Fruit fly (Drosophila melanogaster) whole organism, embryonic: ENCODE data around the gene gkt.

Source experiments
- ATbp ChIP-seq: fragments of 200-800 bp; sonication (Bioruptor generic); optimal IDR thresholded peaks from 2 replicates; lab custom pipeline; 2017; ENCODE audit warnings: missing biosample characterization, mild to moderate bottlenecking, missing genetic modification characterization, missing genetic modification reagents
- Awh ChIP-seq: fragments of 200-800 bp; sonication (Bioruptor generic); IDR thresholded peaks from 2 replicates; pipeline ENCODE4, ENCODE4 v1.3.6; 2022; ENCODE audit warnings: missing biosample characterization, missing genetic modification characterization
- BtbVII ChIP-seq: fragments of 200-800 bp; sonication (Bioruptor generic); optimal IDR thresholded peaks from 3 replicates; lab custom pipeline; 2017; ENCODE audit warnings: missing biosample characterization, mild to moderate bottlenecking, missing genetic modification characterization
- CG10209 ChIP-seq: fragments of 200-800 bp; sonication (Bioruptor generic); optimal IDR thresholded peaks from 3 replicates; lab custom pipeline; 2017; ENCODE audit warnings: missing biosample characterization, mild to moderate bottlenecking, missing genetic modification characterization, missing genetic modification reagents
- CG10654 ChIP-seq: fragments of 200-800 bp; sonication (Bioruptor generic); optimal IDR thresholded peaks from 2 replicates; lab custom pipeline; 2016; ENCODE audit warnings: missing biosample characterization, missing genetic modification characterization
- CG11093 ChIP-seq: fragments of 200-800 bp; sonication (Bioruptor generic); IDR thresholded peaks from 3 replicates; pipeline ENCODE4 v1.3.6; 2022; ENCODE audit warnings: missing biosample characterization, missing genetic modification characterization
- CG11398 ChIP-seq: fragments of 200-800 bp; sonication (Bioruptor generic); optimal IDR thresholded peaks from 2 replicates; lab custom pipeline; 2016; ENCODE audit warnings: missing biosample characterization, missing genetic modification characterization
- CG12071 ChIP-seq: fragments of 200-800 bp; sonication (Bioruptor generic); optimal IDR thresholded peaks from 3 replicates; lab custom pipeline; 2018; ENCODE audit warnings: missing biosample characterization, mild to moderate bottlenecking, missing genetic modification characterization
- CG16863 ChIP-seq: fragments of 200-800 bp; sonication (Bioruptor generic); optimal IDR thresholded peaks from 3 replicates; lab custom pipeline; 2016; ENCODE audit warnings: missing biosample characterization, missing genetic modification characterization
- CG18476 ChIP-seq: fragments of 200-800 bp; sonication (Bioruptor generic); optimal IDR thresholded peaks from 2 replicates; lab custom pipeline; 2016; ENCODE audit warnings: missing biosample characterization, mild to moderate bottlenecking, missing genetic modification characterization
- CG2712 ChIP-seq: fragments of 200-800 bp; optimal IDR thresholded peaks from 3 replicates; lab custom pipeline; 2019; ENCODE audit warnings: missing biosample characterization, mild to moderate bottlenecking, missing genetic modification characterization, moderate library complexity
- CG32772 ChIP-seq: fragments of 200-800 bp; sonication (Bioruptor generic); IDR thresholded peaks from 2 replicates; pipeline ENCODE4 v1.3.6; 2022; ENCODE audit warnings: missing biosample characterization, missing genetic modification characterization
- CG3726 ChIP-seq: fragments of 200-800 bp; sonication (Bioruptor generic); IDR thresholded peaks from 3 replicates; pipeline ENCODE4, ENCODE4 v1.3.6; 2022; ENCODE audit warnings: missing biosample characterization, missing genetic modification characterization
- CG4360 ChIP-seq: fragments of 200-800 bp; sonication (Bioruptor generic); IDR thresholded peaks from 2 replicates; pipeline ENCODE4 v1.3.6; 2022; ENCODE audit warnings: missing biosample characterization, missing genetic modification characterization
- CG7372 ChIP-seq: fragments of 200-800 bp; sonication (Bioruptor generic); IDR thresholded peaks from 2 replicates; pipeline ENCODE4 v1.3.6; 2022; ENCODE audit warnings: missing biosample characterization, missing genetic modification characterization
- CG8765 ChIP-seq: fragments of 200-800 bp; sonication (Bioruptor generic); IDR thresholded peaks from 2 replicates; pipeline ENCODE4 v1.3.6; 2022; ENCODE audit warnings: missing biosample characterization, missing genetic modification characterization
- CG9797 ChIP-seq: fragments of 200-800 bp; sonication (Bioruptor generic); optimal IDR thresholded peaks from 3 replicates; lab custom pipeline; 2018; ENCODE audit warnings: missing biosample characterization, mild to moderate bottlenecking, missing genetic modification characterization
- CTCF ChIP-seq: fragments of 200-800 bp; sonication (Bioruptor generic); optimal IDR thresholded peaks from 2 replicates; lab custom pipeline; 2017; ENCODE audit warnings: missing biosample characterization, mild to moderate bottlenecking, missing genetic modification characterization, moderate library complexity
- D19B ChIP-seq: fragments of 200-800 bp; sonication (Bioruptor generic); optimal IDR thresholded peaks from 2 replicates; lab custom pipeline; 2017; ENCODE audit warnings: missing biosample characterization, mild to moderate bottlenecking, missing genetic modification characterization
- Dp ChIP-seq: fragments of 200-800 bp; sonication (Bioruptor generic); optimal IDR thresholded peaks from 2 replicates; lab custom pipeline; 2018; ENCODE audit warnings: missing biosample characterization, mild to moderate bottlenecking, missing genetic modification characterization, moderate library complexity
- H2.0 ChIP-seq: fragments of 200-800 bp; sonication (Bioruptor generic); IDR thresholded peaks from 2 replicates; pipeline ENCODE4 v1.3.6; 2022; ENCODE audit warnings: missing biosample characterization, missing genetic modification characterization
- HLH4C ChIP-seq: fragments of 200-800 bp; sonication (Bioruptor generic); IDR thresholded peaks from 3 replicates; pipeline ENCODE4 v1.3.6; 2022; ENCODE audit warnings: missing biosample characterization, missing genetic modification characterization; ENCODE audit not compliant: partially characterized antibody
- Hr39 ChIP-seq: fragments of >200 bp; optimal IDR thresholded peaks from 2 replicates; lab custom pipeline; 2017
- Hr51 ChIP-seq, 2 experiments: fragments of 200-800 bp; sonication (Bioruptor generic); optimal IDR thresholded peaks; 2 replicates in 1 of 2; 3 replicates in 1 of 2; lab custom pipeline; 2016 to 2018; ENCODE audit warnings: missing biosample characterization in 2 of 2, missing genetic modification characterization in 2 of 2, mild to moderate bottlenecking in 1 of 2, moderate library complexity in 1 of 2
- Kr ChIP-seq: fragments of 200-800 bp; sonication (Bioruptor generic); optimal IDR thresholded peaks from 2 replicates; lab custom pipeline; 2017; ENCODE audit warnings: missing biosample characterization, mild to moderate bottlenecking, missing genetic modification characterization
- Med ChIP-seq: fragments of 200-800 bp; sonication (Bioruptor generic); peaks from one replicate; lab custom pipeline; 2016; ENCODE audit warnings: missing biosample characterization, missing genetic modification characterization, mild to moderate bottlenecking, inconsistent platforms, moderate library complexity
- Mes4 ChIP-seq: fragments of 200-800 bp; sonication (Bioruptor generic); optimal IDR thresholded peaks from 2 replicates; lab custom pipeline; 2016; ENCODE audit warnings: missing biosample characterization, missing genetic modification characterization
- NfI ChIP-seq: fragments of 200-800 bp; sonication (Bioruptor generic); optimal IDR thresholded peaks from 3 replicates; lab custom pipeline; 2018; ENCODE audit warnings: missing biosample characterization, mild to moderate bottlenecking, missing genetic modification characterization, moderate library complexity
- Ptx1 ChIP-seq: fragments of 200-800 bp; sonication (Bioruptor generic); IDR thresholded peaks from 2 replicates; pipeline ENCODE4 v1.3.6; 2022; ENCODE audit warnings: missing biosample characterization, missing genetic modification characterization
- Sox100B ChIP-seq: fragments of 200-800 bp; sonication (Bioruptor generic); optimal IDR thresholded peaks from 3 replicates; lab custom pipeline; 2018; ENCODE audit warnings: missing biosample characterization, mild to moderate bottlenecking, missing genetic modification characterization
- Sox102F ChIP-seq: fragments of 200-800 bp; sonication (Bioruptor generic); optimal IDR thresholded peaks from 2 replicates; lab custom pipeline; 2018; ENCODE audit warnings: missing biosample characterization, mild to moderate bottlenecking, missing genetic modification characterization, moderate library complexity
- Ssrp ChIP-seq: fragments of 200-800 bp; sonication (Bioruptor generic); optimal IDR thresholded peaks from 2 replicates; lab custom pipeline; 2018; ENCODE audit warnings: missing biosample characterization, mild to moderate bottlenecking, missing genetic modification characterization, moderate library complexity
- Stat92E ChIP-seq, 3 experiments: fragments of >200 bp in 2 of 3; fragments of 200-800 bp in 1 of 3; sonication (Bioruptor generic) in 1 of 3; optimal IDR thresholded peaks; 2 replicates each; lab custom pipeline; 2017 to 2019; ENCODE audit warnings: missing biosample characterization in 3 of 3, missing genetic modification characterization in 3 of 3, mild to moderate bottlenecking in 1 of 3, moderate library complexity in 1 of 3
- bigmax ChIP-seq: fragments of 200-800 bp; sonication (Bioruptor generic); optimal IDR thresholded peaks from 2 replicates; lab custom pipeline; 2018; ENCODE audit warnings: missing biosample characterization, mild to moderate bottlenecking, missing genetic modification characterization
- bowl ChIP-seq: fragments of 200-800 bp; sonication (Bioruptor generic); IDR thresholded peaks from 2 replicates; pipeline ENCODE4 v1.3.6; 2022; ENCODE audit warnings: missing biosample characterization, missing genetic modification characterization
- bsh ChIP-seq, 2 experiments: fragments of 200-800 bp; sonication (Bioruptor generic); optimal IDR thresholded peaks; 2 replicates each; lab custom pipeline; 2017 to 2018; ENCODE audit warnings: mild to moderate bottlenecking in 2 of 2, missing biosample characterization in 2 of 2, missing genetic modification characterization in 2 of 2, moderate library complexity in 1 of 2
- da ChIP-seq: fragments of 200-800 bp; sonication (Bioruptor generic); optimal IDR thresholded peaks from 2 replicates; lab custom pipeline; 2016; ENCODE audit warnings: missing biosample characterization, missing genetic modification characterization
- gfzf ChIP-seq: fragments of 200-800 bp; sonication (Bioruptor generic); optimal IDR thresholded peaks from 2 replicates; lab custom pipeline; 2016; ENCODE audit warnings: missing biosample characterization, mild to moderate bottlenecking, missing genetic modification characterization, moderate library complexity
- grn ChIP-seq: fragments of 200-800 bp; sonication (Bioruptor generic); optimal IDR thresholded peaks from 3 replicates; lab custom pipeline; 2017; ENCODE audit warnings: missing biosample characterization, missing genetic modification characterization
- lab ChIP-seq: fragments of 200-800 bp; sonication (Bioruptor generic); optimal IDR thresholded peaks from 3 replicates; lab custom pipeline; 2017; ENCODE audit warnings: missing biosample characterization, missing genetic modification characterization, mild to moderate bottlenecking, moderate library complexity, missing genetic modification reagents
- luna ChIP-seq: fragments of 200-800 bp; sonication (Bioruptor generic); optimal IDR thresholded peaks from 2 replicates; lab custom pipeline; 2016; ENCODE audit warnings: missing biosample characterization, missing genetic modification characterization
- pum ChIP-seq: fragments of 200-800 bp; sonication (Bioruptor generic); optimal IDR thresholded peaks from 2 replicates; lab custom pipeline; 2016; ENCODE audit warnings: missing biosample characterization, missing genetic modification characterization
- scrt ChIP-seq: fragments of 200-800 bp; sonication (Bioruptor generic); optimal IDR thresholded peaks from 2 replicates; lab custom pipeline; 2018; ENCODE audit warnings: missing biosample characterization, mild to moderate bottlenecking, missing genetic modification characterization, moderate library complexity
- sd ChIP-seq: fragments of 200-800 bp; sonication (Bioruptor generic); optimal IDR thresholded peaks from 3 replicates; lab custom pipeline; 2018; ENCODE audit warnings: missing biosample characterization, mild to moderate bottlenecking, missing genetic modification characterization, moderate library complexity
- sob ChIP-seq: fragments of 200-800 bp; sonication (Bioruptor generic); IDR thresholded peaks from 2 replicates; pipeline ENCODE4 v1.3.6; 2022; ENCODE audit warnings: missing biosample characterization, missing genetic modification characterization
- sqz ChIP-seq: fragments of 200-800 bp; sonication (Bioruptor generic); optimal IDR thresholded peaks from 3 replicates; lab custom pipeline; 2018; ENCODE audit warnings: missing biosample characterization, mild to moderate bottlenecking, missing genetic modification characterization
- twi ChIP-seq: fragments of 200-800 bp; optimal IDR thresholded peaks from 2 replicates; lab custom pipeline; 2019; ENCODE audit warnings: missing biosample characterization, mild to moderate bottlenecking, missing genetic modification characterization, moderate library complexity
- tx ChIP-seq: fragments of 200-800 bp; sonication (Bioruptor generic); optimal IDR thresholded peaks from 2 replicates; lab custom pipeline; 2016; ENCODE audit warnings: missing biosample characterization, missing genetic modification characterization
- unc-4 ChIP-seq: fragments of 200-800 bp; sonication (Bioruptor generic); IDR thresholded peaks from 2 replicates; pipeline ENCODE4 v1.3.6; 2022; ENCODE audit warnings: missing biosample characterization, missing genetic modification characterization; ENCODE audit not compliant: partially characterized antibody

The gkt gene

dm6 chr2L:3152696-3153613 is 6.8 kb upstream of the gkt start (continued):
- peak; percentile 99 for TF ChIP-seq Med
- TF ChIP-seq bsh (GFP tag; optimal IDR thresholded peaks at IDR 0.05; lab: Kevin White, UChicago) = peak; percentile 53 to 98
- TF ChIP-seq lab (GFP tag; lab: Kevin White, UChicago) = peak; percentile 92
- TF ChIP-seq Hr51 (GFP tag; optimal IDR thresholded peaks at IDR 0.05; lab: Kevin White, UChicago) = peak; percentile 86 to 90
- TF ChIP-seq CG3726 (GFP tag; lab: Robert Waterston, UW) = peak; percentile 89
- TF ChIP-seq CG10209 (GFP tag; lab: Kevin White, UChicago) = peak; percentile 92
- TF ChIP-seq bigmax = peak; percentile 11
- TF ChIP-seq Awh (GFP tag; lab: Robert Waterston, UW) = peak; percentile 98
- peak; percentile 94 for TF ChIP-seq sqz
- TF ChIP-seq CG9797 (GFP tag; lab: Kevin White, UChicago) = peak; percentile 36
- peak; percentile 89 for TF ChIP-seq bowl (GFP tag; lab: Robert Waterston, UW)
- peak; percentile 96 for TF ChIP-seq Mes4 (GFP tag; lab: Kevin White, UChicago)
- TF ChIP-seq CG8765 (GFP tag; lab: Robert Waterston, UW) = peak; percentile 64; the same call in 1 of the 2 replicates
- TF ChIP-seq CG16863 (GFP tag; lab: Kevin White, UChicago) = peak; percentile 97
- TF ChIP-seq da (GFP tag; lab: Kevin White, UChicago) = peak; percentile 88
- peak; percentile 64 for TF ChIP-seq sd (tag; lab: Kevin White, UChicago)
- peak; percentile 94 for TF ChIP-seq CG10654 (GFP tag; lab: Kevin White, UChicago)
- TF ChIP-seq scrt (GFP tag; lab: Kevin White, UChicago) = peak; percentile 84
- TF ChIP-seq twi (tag; lab: Kevin White, UChicago) = peak; percentile 91
- peak; percentile 96 for TF ChIP-seq Ssrp (tag; lab: Kevin White, UChicago)
- TF ChIP-seq gfzf (GFP tag; lab: Kevin White, UChicago) = peak; percentile 1
- TF ChIP-seq Ptx1 (GFP tag; lab: Robert Waterston, UW) = peak; percentile 97
- TF ChIP-seq H2.0 (GFP tag; lab: Robert Waterston, UW) = peak; percentile 92
- no peak for TF ChIP-seq Hr39 (lab: Kevin White, UChicago)
- TF ChIP-seq pum (GFP tag; lab: Kevin White, UChicago) = peak; percentile 84
- TF ChIP-seq tx = peak; percentile 95
- peak in 1 of 3 experiments; percentile 88 for TF ChIP-seq Stat92E (GFP tag; optimal IDR thresholded peaks at IDR 0.05; lab: Kevin White, UChicago)
- peak; percentile 59 for TF ChIP-seq CTCF
- peak; percentile 89 for TF ChIP-seq CG7372 (GFP tag; lab: Robert Waterston, UW)
- TF ChIP-seq BtbVII (GFP tag; lab: Kevin White, UChicago) = peak; percentile 64
- peak; percentile 93 for TF ChIP-seq CG11093 (GFP tag; lab: Robert Waterston, UW)
- TF ChIP-seq Kr (GFP tag; lab: Kevin White, UChicago) = no peak
- peak; percentile 90 for TF ChIP-seq CG18476
- TF ChIP-seq grn (GFP tag; lab: Kevin White, UChicago) = peak; percentile 57
- peak; percentile 12 for TF ChIP-seq D19B (GFP tag; lab: Kevin White, UChicago)
- no peak for TF ChIP-seq Dp (GFP tag; lab: Kevin White, UChicago)
- peak; percentile 93 for TF ChIP-seq CG11398 (GFP tag; lab: Kevin White, UChicago)
- no peak for TF ChIP-seq HLH4C (GFP tag; lab: Robert Waterston, UW)
- TF ChIP-seq CG32772 (GFP tag; lab: Robert Waterston, UW) = peak; percentile 95
- no peak for TF ChIP-seq unc-4 (GFP tag; lab: Robert Waterston, UW)
- peak; percentile 98 for TF ChIP-seq Sox102F (GFP tag; lab: Kevin White, UChicago)
- peak; percentile 93 for TF ChIP-seq CG12071 (GFP tag; lab: Kevin White, UChicago)
- peak; percentile 97 for TF ChIP-seq CG2712 (tag; lab: Kevin White, UChicago)
- peak; percentile 75 for TF ChIP-seq CG4360 (GFP tag; lab: Robert Waterston, UW)
- TF ChIP-seq sob = peak; percentile 93
- TF ChIP-seq ATbp = peak; percentile 96
- peak; percentile 91 for TF ChIP-seq Sox100B (GFP tag; lab: Kevin White, UChicago)
- peak; percentile 36 for TF ChIP-seq luna (GFP tag; lab: Kevin White, UChicago)
- peak; percentile 91 for TF ChIP-seq NfI (GFP tag; lab: Kevin White, UChicago)
